Worm (Caenorhabditis elegans) whole organism, L3 larva: ENCODE measurements around the gene T16H12.9.

Experiments used
- R02D3.7 ChIP-seq: fragments of 150-350 bp; optimal IDR thresholded peaks from 2 replicates; lab custom pipeline; 2014; ENCODE audit warnings: missing biosample characterization, missing genetic modification characterization
- ZK546.5 ChIP-seq: sonication (generic microtip); optimal IDR thresholded peaks from 2 replicates; lab custom pipeline; 2017; ENCODE audit warnings: missing biosample characterization, missing genetic modification characterization
- ama-1 ChIP-seq: fragments of 150-350 bp; optimal IDR thresholded peaks from 2 replicates; lab custom pipeline; 2018
- ceh-82 ChIP-seq: fragments of 150-350 bp; optimal IDR thresholded peaks from 2 replicates; lab custom pipeline; 2014; ENCODE audit warnings: missing biosample characterization, missing genetic modification characterization
- egl-27 ChIP-seq: sonication (generic microtip); optimal IDR thresholded peaks from 4 replicates; lab custom pipeline; 2017; ENCODE audit warnings: missing biosample characterization, missing genetic modification reagents, missing genetic modification characterization
- elt-1 ChIP-seq: fragments of 150-350 bp; optimal IDR thresholded peaks from 2 replicates; lab custom pipeline; 2014; ENCODE audit warnings: missing biosample characterization, missing genetic modification characterization
- lin-15B ChIP-seq: fragments of 150-350 bp; optimal IDR thresholded peaks from 2 replicates; lab custom pipeline; 2014; ENCODE audit warnings: missing biosample characterization, missing genetic modification characterization
- nhr-237 ChIP-seq: fragments of 150-350 bp; optimal IDR thresholded peaks from 2 replicates; lab custom pipeline; 2014; ENCODE audit warnings: missing biosample characterization, missing genetic modification characterization
- skn-1 ChIP-seq: fragments of 150-350 bp; optimal IDR thresholded peaks from 2 replicates; lab custom pipeline; 2014; ENCODE audit warnings: missing biosample characterization, missing genetic modification characterization
- snpc-4 ChIP-seq: fragments of 150-350 bp; optimal IDR thresholded peaks from 2 replicates; lab custom pipeline; 2014; ENCODE audit warnings: missing biosample characterization, missing genetic modification characterization
- tbx-2 ChIP-seq: sonication (generic microtip); optimal IDR thresholded peaks from 2 replicates; lab custom pipeline; 2016; ENCODE audit warnings: mild to moderate bottlenecking, missing genetic modification characterization, missing compliant biosample characterization
- unc-39 ChIP-seq: sonication (generic microtip); optimal IDR thresholded peaks from 4 replicates; lab custom pipeline; 2017; ENCODE audit warnings: missing biosample characterization, missing genetic modification characterization
- ztf-11 ChIP-seq: fragments of 150-350 bp; optimal IDR thresholded peaks from 2 replicates; lab custom pipeline; 2014; ENCODE audit warnings: missing biosample characterization, missing genetic modification characterization

ce11 chrIII:10154993-10155392, 45.9 kb downstream of the T16H12.9 start:
- no peak for TF ChIP-seq lin-15B (tag; lab: Kevin White, UChicago)
- no peak for TF ChIP-seq ama-1 (lab: Kevin White, UChicago)
- TF ChIP-seq ztf-11 (tag; lab: Kevin White, UChicago) = no peak
- TF ChIP-seq ceh-82 (tag; lab: Kevin White, UChicago) = no peak
- TF ChIP-seq nhr-237 (tag; lab: Kevin White, UChicago) = no peak
- TF ChIP-seq elt-1 = no peak
- TF ChIP-seq unc-39 (tag; lab: Kevin White, UChicago) = no peak
- no peak for TF ChIP-seq skn-1 (tag; lab: Kevin White, UChicago)
- no peak for TF ChIP-seq snpc-4 (tag; lab: Kevin White, UChicago)
- no peak for TF ChIP-seq egl-27 (tag; lab: Kevin White, UChicago)
- no peak for TF ChIP-seq tbx-2 (tag; lab: Kevin White, UChicago)
- no peak for TF ChIP-seq ZK546.5 (tag; lab: Kevin White, UChicago)
- TF ChIP-seq R02D3.7 (tag; lab: Kevin White, UChicago) = no peak
